Worm (Caenorhabditis elegans) whole organism, young adult: ENCODE data around the gene mdf-2.

Experiments used
- D2030.7 ChIP-seq: fragments of 200-800 bp; sonication (Bioruptor generic); IDR thresholded peaks from 2 replicates; pipeline ENCODE4 v1.3.6; 2022; ENCODE audit warnings: missing genetic modification reagents, missing genetic modification characterization, missing compliant biosample characterization
- F39B2.1 ChIP-seq: fragments of 200-800 bp; sonication (Bioruptor generic); IDR thresholded peaks from 2 replicates; pipeline ENCODE4 v1.3.6; 2022; ENCODE audit warnings: missing genetic modification reagents, missing genetic modification characterization, missing compliant biosample characterization
- F49E8.2 ChIP-seq: sonication (generic microtip); optimal IDR thresholded peaks from 3 replicates; lab custom pipeline; 2017; ENCODE audit warnings: missing genetic modification characterization, mild to moderate bottlenecking, missing compliant biosample characterization, antibody characterized with exemption, moderate library complexity; ENCODE audit not compliant: insufficient read depth
- F52B5.7 ChIP-seq: sonication (generic microtip); optimal IDR thresholded peaks from 2 replicates; lab custom pipeline; 2016; ENCODE audit warnings: mild to moderate bottlenecking, missing genetic modification characterization, missing compliant biosample characterization
- T26A5.8 ChIP-seq: sonication (generic microtip); optimal IDR thresholded peaks from 2 replicates; lab custom pipeline; 2016; ENCODE audit warnings: missing genetic modification characterization, missing compliant biosample characterization
- ama-1 ChIP-seq, 3 experiments: fragments of 150-350 bp in 1 of 3; sonication (generic microtip) in 2 of 3; optimal IDR thresholded peaks; 2 replicates each; lab custom pipeline; 2014 to 2018; ENCODE audit warnings: missing biosample characterization in 2 of 3, missing genetic modification characterization in 2 of 3, missing genetic modification reagents in 2 of 3
- athp-1 ChIP-seq: sonication (generic microtip); optimal IDR thresholded peaks from 2 replicates; lab custom pipeline; 2017; ENCODE audit warnings: mild to moderate bottlenecking, missing genetic modification characterization, missing compliant biosample characterization
- attf-5 ChIP-seq: fragments of 200-800 bp; sonication (Bioruptor generic); optimal IDR thresholded peaks from 2 replicates; lab custom pipeline; 2018; ENCODE audit warnings: mild to moderate bottlenecking, missing genetic modification characterization, missing compliant biosample characterization
- ccch-3 ChIP-seq: fragments of 200-800 bp; sonication (Bioruptor generic); optimal IDR thresholded peaks from 2 replicates; lab custom pipeline; 2018; ENCODE audit warnings: mild to moderate bottlenecking, missing genetic modification characterization, missing compliant biosample characterization
- cebp-1 ChIP-seq, 2 experiments: fragments of 200-800 bp in 1 of 2; sonication (Bioruptor generic) in 1 of 2; sonication (generic microtip) in 1 of 2; IDR thresholded peaks in 1 of 2; optimal IDR thresholded peaks in 1 of 2; 2 replicates each; pipeline versions ENCODE4 v1.3.6 to Lab custom; 2017 to 2022; ENCODE audit warnings: missing compliant biosample characterization in 2 of 2, missing genetic modification characterization in 2 of 2, mild to moderate bottlenecking in 1 of 2, missing genetic modification reagents in 1 of 2, moderate library complexity in 1 of 2
- cebp-2 ChIP-seq: fragments of 200-800 bp; sonication (Bioruptor generic); IDR thresholded peaks from 2 replicates; pipeline ENCODE4 v1.3.6; 2022; ENCODE audit warnings: missing genetic modification characterization, missing compliant biosample characterization
- ceh-40 ChIP-seq: fragments of 200-800 bp; sonication (Bioruptor generic); IDR thresholded peaks from 2 replicates; pipeline ENCODE4 v1.3.6; 2022; ENCODE audit warnings: missing genetic modification characterization, missing compliant biosample characterization
- ceh-79 ChIP-seq: sonication (generic microtip); optimal IDR thresholded peaks from 2 replicates; lab custom pipeline; 2017; ENCODE audit warnings: mild to moderate bottlenecking, missing genetic modification characterization, missing compliant biosample characterization
- chd-7 ChIP-seq: sonication (generic microtip); optimal IDR thresholded peaks from 2 replicates; lab custom pipeline; 2016; ENCODE audit warnings: mild to moderate bottlenecking, missing genetic modification characterization, moderate library complexity, missing compliant biosample characterization
- die-1 ChIP-seq: sonication (generic microtip); optimal IDR thresholded peaks from 2 replicates; lab custom pipeline; 2016; ENCODE audit warnings: missing genotype, mild to moderate bottlenecking, missing genetic modification characterization, missing compliant biosample characterization
- dox-1 ChIP-seq: fragments of 200-800 bp; sonication (Bioruptor generic); IDR thresholded peaks from 2 replicates; pipeline ENCODE4 v1.3.6; 2022; ENCODE audit warnings: missing genetic modification reagents, missing genetic modification characterization, missing compliant biosample characterization
- egl-44 ChIP-seq: fragments of 200-800 bp; sonication (Bioruptor generic); IDR thresholded peaks from 2 replicates; pipeline ENCODE4 v1.3.6; 2022; ENCODE audit warnings: missing genetic modification reagents, missing genetic modification characterization, missing compliant biosample characterization
- ets-4 ChIP-seq: fragments of 200-800 bp; sonication (Bioruptor generic); optimal IDR thresholded peaks from 2 replicates; lab custom pipeline; 2018; ENCODE audit warnings: mild to moderate bottlenecking, missing genetic modification characterization, missing compliant biosample characterization
- him-1 ChIP-seq: sonication (generic microtip); optimal IDR thresholded peaks from 2 replicates; lab custom pipeline; 2016; ENCODE audit warnings: missing genotype, missing genetic modification reagents, missing genetic modification characterization, missing compliant biosample characterization
- hrde-1 ChIP-seq: sonication (generic microtip); optimal IDR thresholded peaks from 2 replicates; lab custom pipeline; 2016; ENCODE audit warnings: missing genetic modification characterization, mild to moderate bottlenecking, missing compliant biosample characterization, moderate library complexity, missing genotype, missing genetic modification reagents, borderline replicate concordance
- lag-1 ChIP-seq: fragments of 200-800 bp; sonication (Bioruptor generic); IDR thresholded peaks from 2 replicates; pipeline ENCODE4 v1.3.6; 2022; ENCODE audit warnings: missing genetic modification reagents, missing genetic modification characterization, missing compliant biosample characterization
- lin-26 ChIP-seq: fragments of 200-800 bp; sonication (Bioruptor generic); IDR thresholded peaks from 2 replicates; pipeline ENCODE4 v1.3.6; 2022; ENCODE audit warnings: missing genetic modification reagents, missing genetic modification characterization, missing compliant biosample characterization
- lin-54 ChIP-seq: fragments of 200-800 bp; sonication (Bioruptor generic); optimal IDR thresholded peaks from 2 replicates; lab custom pipeline; 2018; ENCODE audit warnings: mild to moderate bottlenecking, missing genetic modification characterization, missing compliant biosample characterization
- lir-1 ChIP-seq: fragments of 200-800 bp; sonication (Bioruptor generic); conservative IDR thresholded peaks from 2 replicates; pipeline ENCODE4 v1.3.6; 2022; ENCODE audit warnings: missing genetic modification reagents, missing genetic modification characterization, missing compliant biosample characterization
- lsl-1 ChIP-seq: fragments of 200-800 bp; sonication (Bioruptor generic); optimal IDR thresholded peaks from 2 replicates; lab custom pipeline; 2018; ENCODE audit warnings: mild to moderate bottlenecking, missing genetic modification characterization, moderate library complexity, missing compliant biosample characterization
- nfya-2 ChIP-seq: fragments of 200-800 bp; sonication (Bioruptor generic); IDR thresholded peaks from 2 replicates; pipeline ENCODE4 v1.3.6; 2022; ENCODE audit warnings: missing genetic modification reagents, missing genetic modification characterization, missing compliant biosample characterization
- nhr-120 ChIP-seq: fragments of 200-800 bp; sonication (Bioruptor generic); IDR thresholded peaks from 2 replicates; pipeline ENCODE4 v1.3.6; 2022; ENCODE audit warnings: missing genetic modification characterization, missing compliant biosample characterization
- nhr-27 ChIP-seq: fragments of 200-800 bp; sonication (Bioruptor generic); optimal IDR thresholded peaks from 2 replicates; lab custom pipeline; 2018; ENCODE audit warnings: mild to moderate bottlenecking, missing genetic modification characterization, moderate library complexity, missing compliant biosample characterization
- nhr-90 ChIP-seq: sonication (generic microtip); optimal IDR thresholded peaks from 2 replicates; lab custom pipeline; 2016; ENCODE audit warnings: missing genotype, mild to moderate bottlenecking, missing genetic modification characterization, missing compliant biosample characterization
- rec-8 ChIP-seq, 2 experiments: sonication (generic microtip); optimal IDR thresholded peaks; 2 replicates each; lab custom pipeline; 2016; ENCODE audit warnings: mild to moderate bottlenecking in 2 of 2, missing genetic modification characterization in 2 of 2, missing genetic modification reagents in 2 of 2, missing genotype in 2 of 2, missing biosample characterization in 1 of 2, missing compliant biosample characterization in 1 of 2, moderate library complexity in 1 of 2
- rpc-1 ChIP-seq, 2 experiments: fragments of 150-350 bp in 1 of 2; sonication (generic microtip) in 1 of 2; optimal IDR thresholded peaks; 2 replicates each; lab custom pipeline; 2014 to 2018; ENCODE audit warnings: missing biosample characterization in 1 of 2, missing genetic modification characterization in 1 of 2, missing genetic modification reagents in 1 of 2, missing genotype in 1 of 2
- snpc-1.3 ChIP-seq: sonication (generic microtip); optimal IDR thresholded peaks from 2 replicates; lab custom pipeline; 2017; ENCODE audit warnings: missing genetic modification characterization, mild to moderate bottlenecking, missing compliant biosample characterization, antibody characterized with exemption, moderate library complexity, missing genotype, missing genetic modification reagents; ENCODE audit not compliant: insufficient read depth
- snpc-3.4 ChIP-seq: sonication (generic microtip); optimal IDR thresholded peaks from 2 replicates; lab custom pipeline; 2017; ENCODE audit warnings: missing genetic modification characterization, mild to moderate bottlenecking, missing compliant biosample characterization, antibody characterized with exemption, moderate library complexity, missing genotype, missing genetic modification reagents
- snpc-4 ChIP-seq, 5 experiments: fragments of 150-350 bp in 1 of 5; sonication (generic microtip) in 4 of 5; optimal IDR thresholded peaks; 2 replicates each; lab custom pipeline; 2014 to 2018; ENCODE audit warnings: missing genetic modification characterization in 5 of 5, missing biosample characterization in 3 of 5, antibody characterized with exemption in 2 of 5, mild to moderate bottlenecking in 2 of 5, missing compliant biosample characterization in 2 of 5, missing genotype in 2 of 5, moderate library complexity in 2 of 5, missing genetic modification reagents in 1 of 5
- tbp1 ChIP-seq: fragments of 200-800 bp; sonication (Bioruptor generic); optimal IDR thresholded peaks from 2 replicates; lab custom pipeline; 2018; ENCODE audit warnings: mild to moderate bottlenecking, missing genetic modification characterization, missing compliant biosample characterization
- tbx-9 ChIP-seq: sonication (generic microtip); optimal IDR thresholded peaks from 2 replicates; lab custom pipeline; 2016; ENCODE audit warnings: borderline replicate concordance, missing genetic modification characterization, inconsistent platforms, missing compliant biosample characterization
- xnd-1 ChIP-seq: sonication (generic microtip); optimal IDR thresholded peaks from 2 replicates; lab custom pipeline; 2016; ENCODE audit warnings: missing genotype, missing genetic modification reagents, missing genetic modification characterization, missing compliant biosample characterization
- zfh-2 ChIP-seq: fragments of 200-800 bp; sonication (Bioruptor generic); conservative IDR thresholded peaks from 2 replicates; pipeline ENCODE4 v1.3.6; 2022; ENCODE audit warnings: missing genetic modification reagents, missing genetic modification characterization, missing compliant biosample characterization
- ztf-18 ChIP-seq: sonication (generic microtip); optimal IDR thresholded peaks from 2 replicates; lab custom pipeline; 2016; ENCODE audit warnings: missing genotype, mild to moderate bottlenecking, missing genetic modification characterization, missing compliant biosample characterization
- ztf-25 ChIP-seq: fragments of 200-800 bp; sonication (Bioruptor generic); IDR thresholded peaks from 2 replicates; pipeline ENCODE4 v1.3.6; 2022; ENCODE audit warnings: missing genetic modification reagents, missing genetic modification characterization, missing compliant biosample characterization
- ztf-26 ChIP-seq: sonication (generic microtip); optimal IDR thresholded peaks from 2 replicates; lab custom pipeline; 2017; ENCODE audit warnings: missing genetic modification characterization, missing compliant biosample characterization

mdf-2 gene

DNA sequence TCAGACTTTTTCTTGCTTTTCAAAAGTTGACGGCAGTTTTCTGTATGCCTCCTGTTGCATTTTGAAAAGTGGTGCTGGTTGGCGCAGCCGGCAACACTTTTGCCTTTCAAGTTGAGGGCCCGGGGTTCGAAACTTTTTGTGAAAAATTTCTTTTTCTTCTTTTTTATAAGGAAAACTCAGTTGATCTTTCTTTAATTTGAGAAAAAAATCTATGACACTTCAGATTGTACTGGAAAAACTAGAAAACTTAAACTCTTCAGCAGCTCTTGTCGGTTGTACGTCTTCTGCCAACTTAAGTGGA is 23.9 kb upstream of the mdf-2 start (continued):
- TF ChIP-seq F39B2.1 (GFP tag; lab: Robert Waterston, UW): no peak
- peak; percentile 25 for TF ChIP-seq ztf-26 (tag; lab: Kevin White, UChicago)
- no peak for TF ChIP-seq ets-4 (GFP tag; lab: Kevin White, UChicago)
- peak; percentile 87 for TF ChIP-seq ztf-25 (GFP tag; lab: Robert Waterston, UW)
- no peak for TF ChIP-seq nfya-2 (GFP tag; lab: Robert Waterston, UW)
- TF ChIP-seq xnd-1 (tag; lab: Kevin White, UChicago): no peak

DNA sequence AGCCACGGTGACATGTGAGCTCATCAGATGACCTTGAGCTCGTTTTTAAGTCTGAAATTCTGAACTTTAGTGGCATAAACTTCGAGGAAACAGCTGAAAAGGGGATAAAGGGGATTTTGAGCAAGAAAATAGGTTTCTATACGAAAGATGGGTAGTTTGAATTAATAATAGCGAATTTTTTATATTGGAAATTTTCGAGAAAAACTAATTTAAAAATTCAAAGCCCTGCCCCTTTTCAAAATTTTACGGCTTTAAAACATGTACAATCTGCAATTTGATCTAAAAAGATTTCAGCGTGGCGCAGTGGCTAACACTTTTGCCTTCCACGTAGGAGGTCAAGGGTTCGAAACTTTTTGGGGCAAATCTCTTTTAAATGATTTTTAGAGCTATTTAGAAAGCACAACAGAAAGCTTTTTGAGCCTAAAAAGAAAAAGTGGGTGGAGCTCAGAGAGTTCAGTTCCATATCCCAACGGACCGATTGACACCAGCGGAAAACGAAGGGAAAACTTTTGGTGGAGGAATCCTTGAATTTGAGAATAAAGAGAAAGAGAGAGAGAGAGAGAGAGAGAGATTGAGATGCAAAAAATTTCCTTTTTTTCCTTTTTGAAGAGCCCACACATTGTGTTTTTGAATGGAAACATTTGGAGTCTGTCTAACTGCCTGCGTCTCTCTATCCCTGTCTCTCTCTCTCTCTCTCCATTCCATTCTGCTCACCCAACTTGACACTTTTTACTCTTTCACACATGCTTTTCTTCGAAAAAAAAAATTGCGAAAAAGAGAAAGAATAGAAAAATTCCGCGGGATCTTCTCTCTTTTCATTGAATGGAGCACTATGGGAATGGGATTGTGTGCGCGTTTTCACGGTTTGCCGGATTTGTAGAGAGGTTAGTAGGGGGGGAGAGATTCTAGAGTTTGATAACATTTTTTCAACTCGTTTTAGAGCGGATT is 23.3 kb upstream of the mdf-2 start, which contains the start of gene Y69A2AR.31:
Gene Y69A2AR.31, minus strand, starts transcription at position 51 of the 948 bp plus-strand sequence.
- TF ChIP-seq rpc-1 (optimal IDR thresholded peaks at IDR 0.05; lab: Kevin White, UChicago) (peak; percentile 88), rpc-1 (tag; optimal IDR thresholded peaks at IDR 0.05; lab: Kevin White, UChicago) (peak; percentile 94), hrde-1 (tag; lab: Kevin White, UChicago) (peak; percentile 28), F52B5.7 (tag; lab: Kevin White, UChicago) (no peak), lag-1 (GFP tag; lab: Robert Waterston, UW) (no peak), ama-1 (optimal IDR thresholded peaks at IDR 0.05; lab: Kevin White, UChicago) (no peak), ama-1 (GFP tag; optimal IDR thresholded peaks at IDR 0.05; lab: Kevin White, UChicago) (peak; percentile 52 to 77), ccch-3 (GFP tag; lab: Kevin White, UChicago) (no peak), snpc-4 (GFP tag; optimal IDR thresholded peaks at IDR 0.05; lab: Kevin White, UChicago) (peak; percentile 49), snpc-4 (tag; optimal IDR thresholded peaks at IDR 0.05; lab: Kevin White, UChicago) (peak in 1 of 4 experiments; percentile 27), tbx-9 (tag; lab: Kevin White, UChicago) (no peak), T26A5.8 (peak; percentile 53), lsl-1 (GFP tag; lab: Kevin White, UChicago) (peak; percentile 4), him-1 (tag; lab: Kevin White, UChicago) (peak; percentile 35), D2030.7 (GFP tag; lab: Robert Waterston, UW) (peak; percentile 56; the same call in 1 of the 2 replicates), F49E8.2 (tag; lab: Kevin White, UChicago) (no peak), ceh-40 (GFP tag; lab: Robert Waterston, UW) (no peak), snpc-3.4 (tag; lab: Kevin White, UChicago) (peak; percentile 63), attf-5 (GFP tag; lab: Kevin White, UChicago) (peak; percentile 48), tbp1 (GFP tag; lab: Kevin White, UChicago) (peak; percentile 93), die-1 (tag; lab: Kevin White, UChicago) (peak; percentile 78), egl-44 (GFP tag; lab: Robert Waterston, UW) (0 out of 2 replicates have a peak, but pooled peaks have one; percentile 34), lin-26 (GFP tag; lab: Robert Waterston, UW) (peak; percentile 92), cebp-1 (GFP tag; IDR thresholded peaks at IDR 0.05; lab: Robert Waterston, UW) (no peak), cebp-1 (tag; optimal IDR thresholded peaks at IDR 0.05; lab: Kevin White, UChicago) (peak; percentile 4), cebp-2 (GFP tag; lab: Robert Waterston, UW) (peak; percentile 75; the same call in 1 of the 2 replicates), dox-1 (GFP tag; lab: Robert Waterston, UW) (0 out of 2 replicates have a peak, but pooled peaks have one; percentile 23), lin-54 (GFP tag; lab: Kevin White, UChicago) (peak; percentile 30), snpc-1.3 (tag; lab: Kevin White, UChicago) (peak; percentile 87), ceh-79 (tag; lab: Kevin White, UChicago) (peak; percentile 24), lir-1 (GFP tag; lab: Robert Waterston, UW) (no peak), nhr-27 (no peak), ztf-25 (GFP tag; lab: Robert Waterston, UW) (peak; percentile 82), rec-8 (tag; optimal IDR thresholded peaks at IDR 0.05; lab: Kevin White, UChicago) (peak; percentile 23 to 54), nhr-90 (tag; lab: Kevin White, UChicago) (peak; percentile 74), athp-1 (tag; lab: Kevin White, UChicago) (peak; percentile 66), zfh-2 (GFP tag; lab: Robert Waterston, UW) (no peak), chd-7 (peak; percentile 39), ets-4 (GFP tag; lab: Kevin White, UChicago) (no peak), ztf-18 (tag; lab: Kevin White, UChicago) (peak; percentile 64), nhr-120 (GFP tag; lab: Robert Waterston, UW) (no peak)
